Fruit fly (Drosophila melanogaster) Kc167 (cell line): ENCODE data around the gene CG34278.

ENCODE experiments used
- Myc ChIP-seq: fragments of >200 bp; optimal IDR thresholded peaks from 2 replicates; lab custom pipeline; 2017; ENCODE audit warnings: missing external identifiers
- Sin3A ChIP-seq: fragments of >200 bp; optimal IDR thresholded peaks from 2 replicates; lab custom pipeline; 2018; ENCODE audit warnings: missing external identifiers
- h ChIP-seq: fragments of >200 bp; optimal IDR thresholded peaks from 3 replicates; lab custom pipeline; 2018; ENCODE audit warnings: missing external identifiers
- insv ChIP-seq: fragments of >200 bp; optimal IDR thresholded peaks from 3 replicates; lab custom pipeline; 2018; ENCODE audit warnings: missing external identifiers
- psq ChIP-seq: fragments of >200 bp; optimal IDR thresholded peaks from 2 replicates; lab custom pipeline; 2017; ENCODE audit warnings: missing external identifiers
- ttk ChIP-seq: sonication (Bioruptor generic); optimal IDR thresholded peaks from 2 replicates; lab custom pipeline; 2017; ENCODE audit warnings: missing external identifiers

DNA sequence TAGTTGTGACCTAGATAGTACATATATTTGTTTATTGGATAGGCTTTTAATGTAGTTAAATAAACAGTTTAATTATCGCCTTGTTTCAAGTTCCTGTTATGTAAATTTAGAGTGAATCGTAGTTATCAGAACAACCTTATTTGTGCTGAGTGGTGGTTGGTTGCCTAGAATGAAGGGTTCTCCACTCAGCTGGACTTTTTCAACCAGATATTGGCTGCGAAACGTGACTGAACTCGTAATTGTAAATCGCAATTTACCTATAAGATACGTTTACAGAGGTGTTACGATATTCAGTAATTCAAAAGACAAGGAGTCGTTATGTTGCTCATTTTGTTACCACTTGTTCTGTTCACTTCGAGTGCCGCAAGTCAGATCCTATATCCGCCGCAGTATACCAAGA, 17.3 kb downstream of the CG34278 start, which contains the start of gene CG5255:
- no peak for TF ChIP-seq insv (lab: Kevin White, UChicago)
- no peak for TF ChIP-seq ttk (lab: Kevin White, UChicago)
- TF ChIP-seq Sin3A (lab: Kevin White, UChicago): no peak
- no peak for TF ChIP-seq h
- TF ChIP-seq psq: no peak
- no peak for TF ChIP-seq Myc
